Worm (Caenorhabditis elegans) whole organism, L2 larva: ENCODE results near the gene C27A2.7.

Experiments
- C34F6.9 ChIP-seq: fragments of 150-350 bp; optimal IDR thresholded peaks from 2 replicates; lab custom pipeline; 2014; ENCODE audit warnings: missing biosample characterization, missing genetic modification characterization
- F13H6.1 ChIP-seq: sonication (generic microtip); optimal IDR thresholded peaks from 2 replicates; lab custom pipeline; 2016; ENCODE audit warnings: missing genetic modification characterization, missing compliant biosample characterization
- R02D3.7 ChIP-seq: fragments of 150-350 bp; optimal IDR thresholded peaks from 2 replicates; lab custom pipeline; 2014; ENCODE audit warnings: missing biosample characterization, missing genetic modification characterization
- Y55F3AM.14 ChIP-seq: fragments of 200-800 bp; sonication (Bioruptor generic); optimal IDR thresholded peaks from 2 replicates; lab custom pipeline; 2018; ENCODE audit warnings: mild to moderate bottlenecking, missing genetic modification characterization, missing compliant biosample characterization
- ZK546.5 ChIP-seq: sonication (generic microtip); optimal IDR thresholded peaks from 2 replicates; lab custom pipeline; 2017; ENCODE audit warnings: missing biosample characterization, missing genetic modification characterization
- alr-1 ChIP-seq: fragments of 150-350 bp; optimal IDR thresholded peaks from 2 replicates; lab custom pipeline; 2014; ENCODE audit warnings: missing biosample characterization, missing genetic modification characterization
- aly-2 ChIP-seq: fragments of 150-350 bp; optimal IDR thresholded peaks from 2 replicates; lab custom pipeline; 2014; ENCODE audit warnings: missing biosample characterization, missing genetic modification characterization
- ama-1 ChIP-seq: fragments of 150-350 bp; optimal IDR thresholded peaks from 2 replicates; lab custom pipeline; 2018; ENCODE audit warnings: inconsistent platforms
- blmp-1 ChIP-seq: sonication (generic microtip); optimal IDR thresholded peaks from 2 replicates; lab custom pipeline; 2017; ENCODE audit warnings: missing genetic modification characterization, mild to moderate bottlenecking, missing compliant biosample characterization, antibody characterized with exemption, moderate library complexity; ENCODE audit not compliant: insufficient read depth
- ceh-16 ChIP-seq: fragments of 150-350 bp; optimal IDR thresholded peaks from 2 replicates; lab custom pipeline; 2014; ENCODE audit warnings: missing biosample characterization, missing genetic modification characterization
- ceh-82 ChIP-seq: fragments of 150-350 bp; optimal IDR thresholded peaks from 2 replicates; lab custom pipeline; 2014; ENCODE audit warnings: missing biosample characterization, missing genetic modification characterization
- dmd-4 ChIP-seq: sonication (generic microtip); optimal IDR thresholded peaks from 2 replicates; lab custom pipeline; 2017; ENCODE audit warnings: missing biosample characterization, missing genetic modification characterization
- egl-27 ChIP-seq: sonication (generic microtip); optimal IDR thresholded peaks from 3 replicates; lab custom pipeline; 2017; ENCODE audit warnings: missing biosample characterization, missing genetic modification reagents, missing genetic modification characterization
- elt-1 ChIP-seq: fragments of 150-350 bp; optimal IDR thresholded peaks from 2 replicates; lab custom pipeline; 2014; ENCODE audit warnings: missing biosample characterization, missing genetic modification characterization
- elt-3 ChIP-seq: sonication (generic microtip); optimal IDR thresholded peaks from 2 replicates; lab custom pipeline; 2017; ENCODE audit warnings: missing biosample characterization, missing genetic modification characterization
- fos-1 ChIP-seq: fragments of 150-350 bp; optimal IDR thresholded peaks from 2 replicates; lab custom pipeline; 2014; ENCODE audit warnings: missing biosample characterization, missing genetic modification characterization
- gmeb-1 ChIP-seq: fragments of 150-350 bp; optimal IDR thresholded peaks from 2 replicates; lab custom pipeline; 2014; ENCODE audit warnings: missing biosample characterization, missing genetic modification characterization
- lin-11 ChIP-seq: fragments of 150-350 bp; sonication (generic microtip); optimal IDR thresholded peaks from 2 replicates; lab custom pipeline; 2014; ENCODE audit warnings: missing biosample characterization, missing genetic modification characterization, inconsistent platforms, mixed read lengths
- lsy-2 ChIP-seq, 2 experiments: fragments of 150-350 bp in 1 of 2; sonication (generic microtip) in 1 of 2; optimal IDR thresholded peaks; 2 replicates each; lab custom pipeline; 2014 to 2017; ENCODE audit warnings: missing biosample characterization in 2 of 2, missing genetic modification characterization in 2 of 2
- mab-5 ChIP-seq: fragments of 150-350 bp; optimal IDR thresholded peaks from 2 replicates; lab custom pipeline; 2014; ENCODE audit warnings: missing biosample characterization, missing genetic modification characterization
- mbf-1 ChIP-seq: sonication (generic microtip); optimal IDR thresholded peaks from 2 replicates; lab custom pipeline; 2017; ENCODE audit warnings: missing biosample characterization, missing genetic modification characterization
- nhr-10 ChIP-seq: sonication (generic microtip); optimal IDR thresholded peaks from 2 replicates; lab custom pipeline; 2017; ENCODE audit warnings: missing biosample characterization, missing genetic modification characterization
- nhr-11 ChIP-seq: fragments of 150-350 bp; optimal IDR thresholded peaks from 2 replicates; lab custom pipeline; 2014; ENCODE audit warnings: missing biosample characterization, missing genetic modification characterization
- nhr-12 ChIP-seq: fragments of 150-350 bp; optimal IDR thresholded peaks from 2 replicates; lab custom pipeline; 2014; ENCODE audit warnings: missing biosample characterization, missing genetic modification characterization
- nhr-21 ChIP-seq: fragments of 150-350 bp; optimal IDR thresholded peaks from 2 replicates; lab custom pipeline; 2014; ENCODE audit warnings: missing biosample characterization, missing genetic modification characterization
- nhr-25 ChIP-seq: fragments of 150-350 bp; sonication (generic microtip); optimal IDR thresholded peaks from 3 replicates; lab custom pipeline; 2014; ENCODE audit warnings: missing biosample characterization, missing genetic modification characterization
- nhr-6 ChIP-seq: fragments of 150-350 bp; optimal IDR thresholded peaks from 2 replicates; lab custom pipeline; 2014; ENCODE audit warnings: missing biosample characterization, missing genetic modification characterization
- nhr-77 ChIP-seq: fragments of 150-350 bp; optimal IDR thresholded peaks from 2 replicates; lab custom pipeline; 2014; ENCODE audit warnings: missing biosample characterization, missing genetic modification characterization
- peb-1 ChIP-seq: fragments of 150-350 bp; optimal IDR thresholded peaks from 2 replicates; lab custom pipeline; 2014; ENCODE audit warnings: missing biosample characterization, missing genetic modification characterization
- sem-4 ChIP-seq: fragments of 150-350 bp; optimal IDR thresholded peaks from 2 replicates; lab custom pipeline; 2014; ENCODE audit warnings: missing biosample characterization, missing genetic modification reagents, missing genetic modification characterization
- sma-3 ChIP-seq: sonication (generic microtip); optimal IDR thresholded peaks from 2 replicates; lab custom pipeline; 2016; ENCODE audit warnings: missing genetic modification reagents, missing genetic modification characterization, missing compliant biosample characterization
- sma-9 ChIP-seq, 2 experiments: fragments of 150-350 bp in 1 of 2; sonication (generic microtip) in 1 of 2; optimal IDR thresholded peaks; 2 replicates each; lab custom pipeline; 2014 to 2016; ENCODE audit warnings: missing genetic modification characterization in 2 of 2, mild to moderate bottlenecking in 1 of 2, missing biosample characterization in 1 of 2, missing compliant biosample characterization in 1 of 2, missing genetic modification reagents in 1 of 2, moderate library complexity in 1 of 2
- snpc-4 ChIP-seq: fragments of 150-350 bp; optimal IDR thresholded peaks from 2 replicates; lab custom pipeline; 2014; ENCODE audit warnings: missing biosample characterization, missing genetic modification characterization
- unc-39 ChIP-seq: fragments of 150-350 bp; optimal IDR thresholded peaks from 2 replicates; lab custom pipeline; 2014; ENCODE audit warnings: missing biosample characterization, missing genetic modification characterization
- unc-55 ChIP-seq: fragments of 150-350 bp; sonication (generic microtip); optimal IDR thresholded peaks from 3 replicates; lab custom pipeline; 2014; ENCODE audit warnings: missing biosample characterization, missing genetic modification reagents, missing genetic modification characterization
- unc-62 ChIP-seq: fragments of 150-350 bp; optimal IDR thresholded peaks from 2 replicates; lab custom pipeline; 2014; ENCODE audit warnings: missing biosample characterization, missing genetic modification reagents, missing genetic modification characterization
- zag-1 ChIP-seq: fragments of 150-350 bp; optimal IDR thresholded peaks from 2 replicates; lab custom pipeline; 2014; ENCODE audit warnings: missing biosample characterization, missing genetic modification characterization
- ztf-1 ChIP-seq: fragments of 200-800 bp; sonication (Bioruptor generic); conservative IDR thresholded peaks from 2 replicates; pipeline ENCODE4 v1.3.6; 2022; ENCODE audit warnings: missing genetic modification characterization, missing compliant biosample characterization
- ztf-11 ChIP-seq: sonication (generic microtip); optimal IDR thresholded peaks from 2 replicates; lab custom pipeline; 2017; ENCODE audit warnings: missing biosample characterization, missing genetic modification characterization
- ztf-4 ChIP-seq: fragments of 150-350 bp; optimal IDR thresholded peaks from 2 replicates; lab custom pipeline; 2014; ENCODE audit warnings: missing biosample characterization, missing genetic modification characterization

The C27A2.7 gene

DNA sequence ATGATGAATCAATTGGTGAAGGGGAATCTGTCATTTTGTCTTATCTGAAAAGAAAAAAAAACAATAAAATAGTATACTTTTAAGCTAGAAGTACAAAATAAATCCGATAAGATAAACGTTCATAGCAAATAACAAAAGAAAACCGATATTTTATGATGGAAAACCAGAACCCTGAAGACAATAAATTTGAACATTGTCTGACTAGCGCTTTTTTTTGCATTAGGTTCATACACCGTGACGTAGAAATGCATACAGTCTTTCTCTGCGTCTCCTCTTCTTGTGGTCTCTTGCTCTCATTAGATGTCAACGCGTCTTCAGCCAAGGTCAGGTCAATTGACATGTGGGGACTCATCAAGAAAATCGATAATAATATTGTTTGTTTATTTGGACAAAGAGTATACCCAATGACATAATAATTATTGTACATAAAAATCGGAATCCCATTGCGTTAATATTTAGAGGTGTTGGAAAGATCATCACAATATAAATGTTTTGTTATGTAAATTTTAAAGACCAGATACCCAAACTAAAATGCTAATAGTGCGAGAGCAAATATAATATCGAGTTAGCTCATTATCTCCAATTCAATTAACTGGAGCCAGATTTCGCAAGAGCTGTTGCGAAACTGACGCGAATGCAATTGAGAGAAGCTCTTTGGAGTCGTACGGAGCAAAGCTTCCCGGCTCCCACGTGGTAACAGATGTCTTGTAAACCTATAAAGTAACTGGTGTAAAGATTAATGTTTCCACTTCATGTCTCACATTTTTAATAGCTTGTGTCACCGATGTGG, 10.2 kb upstream of the C27A2.7 start, which contains the start of gene dsh-2 (continued):
- TF ChIP-seq C34F6.9 (tag; lab: Kevin White, UChicago) (peak; percentile 57), snpc-4 (tag; lab: Kevin White, UChicago) (no peak), nhr-6 (peak; percentile 46), unc-55 (GFP tag; lab: Kevin White, UChicago) (peak; percentile 49), ztf-11 (no peak), egl-27 (tag; lab: Kevin White, UChicago) (no peak), ama-1 (lab: Kevin White, UChicago) (no peak), ztf-4 (tag; lab: Kevin White, UChicago) (no peak), R02D3.7 (tag; lab: Kevin White, UChicago) (no peak), fos-1 (peak; percentile 42), lsy-2 (tag; optimal IDR thresholded peaks at IDR 0.05; lab: Kevin White, UChicago) (peak in 1 of 2 experiments; percentile 71), nhr-21 (tag; lab: Kevin White, UChicago) (peak; percentile 44), mbf-1 (tag; lab: Kevin White, UChicago) (no peak), dmd-4 (tag; lab: Kevin White, UChicago) (no peak), unc-39 (tag; lab: Kevin White, UChicago) (no peak)

DNA sequence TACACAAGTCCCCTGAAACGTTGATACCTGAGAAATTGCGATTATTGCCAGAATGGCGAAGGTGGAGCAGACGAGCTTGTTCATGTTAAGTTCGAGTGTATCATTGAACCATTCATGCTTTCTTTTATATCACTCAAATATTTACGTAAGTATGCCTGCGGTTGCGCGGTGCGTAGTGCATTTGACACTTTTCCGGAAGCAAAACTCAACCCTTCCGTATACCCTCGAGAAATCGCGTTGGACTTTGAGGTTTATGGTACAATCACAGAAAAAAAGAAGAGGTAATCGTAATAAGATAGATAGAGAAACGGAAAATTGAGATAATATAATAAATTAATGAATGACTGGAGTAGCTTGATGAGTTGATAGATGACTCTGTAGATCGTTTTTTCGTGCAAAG, 1.6 kb downstream of the C27A2.7 start, which contains the start of gene idpb-2:
TSS of gene idpb-2 (minus strand) at position 101 of the 400 bp plus-strand sequence.
- TF ChIP-seq mab-5 (tag; lab: Kevin White, UChicago) (no peak), Y55F3AM.14 (no peak), lin-11 (tag; lab: Kevin White, UChicago) (no peak), ztf-1 (GFP tag; lab: Robert Waterston, UW) (no peak), alr-1 (tag; lab: Kevin White, UChicago) (no peak), nhr-10 (tag; lab: Kevin White, UChicago) (no peak), R02D3.7 (tag; lab: Kevin White, UChicago) (no peak), nhr-77 (tag; lab: Kevin White, UChicago) (no peak), sem-4 (tag; lab: Kevin White, UChicago) (no peak), zag-1 (tag; lab: Kevin White, UChicago) (no peak), gmeb-1 (tag; lab: Kevin White, UChicago) (no peak), fos-1 (no peak), nhr-11 (tag; lab: Kevin White, UChicago) (no peak), nhr-12 (tag; lab: Kevin White, UChicago) (no peak), ceh-16 (tag; lab: Kevin White, UChicago) (no peak)
- TF ChIP-seq, all 48 proteins: peak for 0

DNA sequence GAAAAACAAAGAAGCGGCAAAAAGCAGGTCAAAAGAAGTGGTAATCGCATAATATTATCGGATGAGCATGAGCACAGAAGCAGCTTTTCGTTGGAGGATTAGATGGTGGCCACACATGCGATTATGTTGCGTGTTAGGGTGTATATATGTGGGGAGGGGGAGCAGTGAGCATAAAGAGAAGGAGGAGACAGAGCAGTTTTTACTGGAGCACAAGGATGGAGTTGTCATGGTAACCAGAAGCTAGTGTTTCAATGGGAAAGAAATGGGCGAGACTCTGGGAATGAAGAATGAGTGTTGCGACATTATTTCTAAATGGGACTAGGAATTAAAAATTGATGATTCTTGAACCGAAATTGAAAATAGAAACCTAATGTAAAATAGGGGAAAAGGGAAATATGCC, 3.2 kb downstream of the C27A2.7 start, which contains the start of gene C27A2.8:
TSS of gene C27A2.8 (minus strand) at position 117 of the 400 bp plus-strand sequence.
- TF ChIP-seq aly-2 (tag; lab: Kevin White, UChicago): no peak

DNA sequence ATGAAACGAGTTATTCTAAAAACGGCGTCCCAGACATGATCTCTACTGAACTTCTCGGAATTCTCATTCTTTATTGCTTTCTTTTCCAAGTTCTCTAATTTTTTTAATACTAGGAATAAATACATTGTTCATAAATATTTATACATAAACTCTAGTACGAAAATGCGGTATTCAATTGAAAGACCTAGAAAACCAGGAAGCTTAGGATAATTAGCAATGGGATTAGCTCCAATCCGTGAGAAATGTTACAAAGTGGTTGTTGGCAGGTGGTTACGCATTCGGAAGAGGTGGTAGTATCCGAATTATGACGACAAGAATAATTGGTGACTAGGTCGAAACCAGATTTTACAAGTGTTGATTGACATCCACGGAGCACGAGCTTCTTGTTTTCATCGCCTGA, 4.2 kb downstream of the C27A2.7 start:
- TF ChIP-seq R02D3.7 (tag; lab: Kevin White, UChicago): no peak
- no peak for TF ChIP-seq fos-1
- TF ChIP-seq nhr-25 (tag; lab: Kevin White, UChicago): no peak
- TF ChIP-seq ztf-1 (GFP tag; lab: Robert Waterston, UW): no peak
- no peak for TF ChIP-seq zag-1 (tag; lab: Kevin White, UChicago)
- TF ChIP-seq ceh-82: no peak
- no peak for TF ChIP-seq unc-39 (tag; lab: Kevin White, UChicago)
- no peak for TF ChIP-seq lsy-2 (tag; optimal IDR thresholded peaks at IDR 0.05; lab: Kevin White, UChicago)
- no peak for TF ChIP-seq nhr-11 (tag; lab: Kevin White, UChicago)
- TF ChIP-seq blmp-1: no peak
- TF ChIP-seq, all 48 proteins: peak for 0

ce11 chrII:5061794-5062368, 9.3 kb downstream of the C27A2.7 start, which contains the start of gene smc-5:
TSS of gene smc-5 (plus strand) at chrII:5062125.
- TF ChIP-seq unc-55 (GFP tag; lab: Kevin White, UChicago) (peak; percentile 94), sma-3 (GFP tag; lab: Kevin White, UChicago) (peak; percentile 69), gmeb-1 (tag; lab: Kevin White, UChicago) (peak; percentile 80), elt-3 (no peak), ztf-4 (tag; lab: Kevin White, UChicago) (no peak), fos-1 (peak; percentile 40), Y55F3AM.14 (no peak), snpc-4 (tag; lab: Kevin White, UChicago) (peak; percentile 82), mbf-1 (tag; lab: Kevin White, UChicago) (no peak), sma-9 (GFP tag; optimal IDR thresholded peaks at IDR 0.05; lab: Kevin White, UChicago) (peak; percentile 62), sma-9 (tag; optimal IDR thresholded peaks at IDR 0.05; lab: Kevin White, UChicago) (no peak), unc-62 (GFP tag; lab: Kevin White, UChicago) (no peak), sem-4 (tag; lab: Kevin White, UChicago) (no peak), dmd-4 (tag; lab: Kevin White, UChicago) (no peak), nhr-11 (tag; lab: Kevin White, UChicago) (no peak), F13H6.1 (no peak), ztf-1 (GFP tag; lab: Robert Waterston, UW) (no peak), egl-27 (tag; lab: Kevin White, UChicago) (no peak), ZK546.5 (no peak), aly-2 (tag; lab: Kevin White, UChicago) (no peak), elt-1 (tag; lab: Kevin White, UChicago) (no peak), peb-1 (no peak), nhr-77 (tag; lab: Kevin White, UChicago) (no peak), ceh-16 (tag; lab: Kevin White, UChicago) (no peak)
